Worm (Caenorhabditis elegans) whole organism, mixed stage, embryonic: ENCODE data around the gene srw-67.

Experiments
- M03D4.4 ChIP-seq: sonication (generic microtip); optimal IDR thresholded peaks from 2 replicates; lab custom pipeline; 2017; ENCODE audit warnings: mild to moderate bottlenecking, missing genetic modification characterization, missing compliant biosample characterization
- bed-3 ChIP-seq: fragments of 200-800 bp; sonication (Bioruptor generic); optimal IDR thresholded peaks from 3 replicates; lab custom pipeline; 2018; ENCODE audit warnings: mild to moderate bottlenecking, missing genetic modification characterization, moderate library complexity, missing compliant biosample characterization
- blmp-1 ChIP-seq: fragments of 150-350 bp; optimal IDR thresholded peaks from 2 replicates; lab custom pipeline; 2014; ENCODE audit warnings: missing biosample characterization, missing genetic modification characterization
- ceh-39 ChIP-seq: fragments of 150-350 bp; optimal IDR thresholded peaks from 2 replicates; lab custom pipeline; 2014; ENCODE audit warnings: missing biosample characterization, missing genetic modification characterization
- ceh-43 ChIP-seq: fragments of 200-800 bp; sonication (Bioruptor generic); optimal IDR thresholded peaks from 2 replicates; lab custom pipeline; 2018; ENCODE audit warnings: mild to moderate bottlenecking, missing genetic modification characterization, moderate library complexity, missing compliant biosample characterization
- ceh-83 ChIP-seq: fragments of 200-800 bp; sonication (Bioruptor generic); optimal IDR thresholded peaks from 2 replicates; lab custom pipeline; 2018; ENCODE audit warnings: mild to moderate bottlenecking, missing genetic modification characterization, missing compliant biosample characterization
- ces-1 ChIP-seq: fragments of 150-350 bp; optimal IDR thresholded peaks from 2 replicates; lab custom pipeline; 2014; ENCODE audit warnings: missing biosample characterization, missing genetic modification reagents, missing genetic modification characterization
- drap-1 ChIP-seq: fragments of 200-800 bp; sonication (Bioruptor generic); optimal IDR thresholded peaks from 3 replicates; lab custom pipeline; 2018; ENCODE audit warnings: mild to moderate bottlenecking, missing genetic modification characterization, missing compliant biosample characterization
- elt-1 ChIP-seq: sonication (generic microtip); optimal IDR thresholded peaks from 2 replicates; lab custom pipeline; 2017; ENCODE audit warnings: missing genetic modification characterization, mild to moderate bottlenecking, missing compliant biosample characterization, antibody characterized with exemption, moderate library complexity, borderline replicate concordance; ENCODE audit not compliant: insufficient read depth
- elt-3 ChIP-seq: fragments of 150-350 bp; optimal IDR thresholded peaks from 2 replicates; lab custom pipeline; 2014; ENCODE audit warnings: missing biosample characterization, missing genetic modification characterization
- flh-1 ChIP-seq: fragments of 200-800 bp; sonication (Bioruptor generic); optimal IDR thresholded peaks from 2 replicates; lab custom pipeline; 2018; ENCODE audit warnings: mild to moderate bottlenecking, missing genetic modification characterization, moderate library complexity, missing compliant biosample characterization
- ham-2 ChIP-seq: fragments of 200-800 bp; sonication (Bioruptor generic); optimal IDR thresholded peaks from 2 replicates; lab custom pipeline; 2018; ENCODE audit warnings: mild to moderate bottlenecking, missing genetic modification characterization, missing compliant biosample characterization
- hlh-1 ChIP-seq: fragments of 150-350 bp; optimal IDR thresholded peaks from 2 replicates; lab custom pipeline; 2014; ENCODE audit warnings: missing biosample characterization, missing genetic modification reagents, missing genetic modification characterization
- lin-13 ChIP-seq: fragments of 150-350 bp; optimal IDR thresholded peaks from 2 replicates; lab custom pipeline; 2014; ENCODE audit warnings: missing biosample characterization, missing genetic modification characterization
- lsy-2 ChIP-seq: fragments of 150-350 bp; optimal IDR thresholded peaks from 2 replicates; lab custom pipeline; 2014; ENCODE audit warnings: missing biosample characterization, missing genetic modification characterization
- mab-5 ChIP-seq: fragments of 150-350 bp; optimal IDR thresholded peaks from 2 replicates; lab custom pipeline; 2014; ENCODE audit warnings: missing biosample characterization, missing genetic modification characterization
- mep-1 ChIP-seq: fragments of 150-350 bp; optimal IDR thresholded peaks from 2 replicates; lab custom pipeline; 2017; ENCODE audit warnings: missing biosample characterization, missing genetic modification reagents, missing genetic modification characterization, inconsistent platforms
- mls-2 ChIP-seq: sonication (generic microtip); optimal IDR thresholded peaks from 2 replicates; lab custom pipeline; 2016; ENCODE audit warnings: mild to moderate bottlenecking, missing genetic modification characterization, moderate library complexity, missing compliant biosample characterization
- nhr-12 ChIP-seq: fragments of 150-350 bp; optimal IDR thresholded peaks from 2 replicates; lab custom pipeline; 2014; ENCODE audit warnings: missing biosample characterization, missing genetic modification characterization
- nhr-2 ChIP-seq: fragments of 150-350 bp; optimal IDR thresholded peaks from 2 replicates; lab custom pipeline; 2014; ENCODE audit warnings: missing biosample characterization, missing genetic modification characterization
- nhr-237 ChIP-seq: fragments of 150-350 bp; optimal IDR thresholded peaks from 2 replicates; lab custom pipeline; 2014; ENCODE audit warnings: missing biosample characterization, missing genetic modification characterization
- nhr-76 ChIP-seq: sonication (generic microtip); optimal IDR thresholded peaks from 2 replicates; lab custom pipeline; 2017; ENCODE audit warnings: missing biosample characterization, missing genetic modification characterization
- pha-4 ChIP-seq: fragments of 150-350 bp; optimal IDR thresholded peaks from 2 replicates; lab custom pipeline; 2018; ENCODE audit warnings: missing biosample characterization, missing genetic modification reagents, missing genetic modification characterization
- sem-2 ChIP-seq: fragments of 200-800 bp; sonication (Bioruptor generic); optimal IDR thresholded peaks from 2 replicates; lab custom pipeline; 2018; ENCODE audit warnings: mild to moderate bottlenecking, missing genetic modification characterization, missing compliant biosample characterization
- snpc-4 ChIP-seq: fragments of 150-350 bp; optimal IDR thresholded peaks from 2 replicates; lab custom pipeline; 2014; ENCODE audit warnings: missing biosample characterization, missing genetic modification characterization
- tbx-8 ChIP-seq: fragments of 200-800 bp; sonication (Bioruptor generic); optimal IDR thresholded peaks from 2 replicates; lab custom pipeline; 2018; ENCODE audit warnings: mild to moderate bottlenecking, missing genetic modification characterization, moderate library complexity, missing compliant biosample characterization
- unc-120 ChIP-seq: sonication (generic microtip); optimal IDR thresholded peaks from 2 replicates; lab custom pipeline; 2017; ENCODE audit warnings: missing genetic modification characterization, missing compliant biosample characterization; ENCODE audit not compliant: poor library complexity, severe bottlenecking
- unc-39 ChIP-seq: fragments of 150-350 bp; optimal IDR thresholded peaks from 2 replicates; lab custom pipeline; 2014; ENCODE audit warnings: missing biosample characterization, missing genetic modification characterization
- unc-62 ChIP-seq: fragments of 150-350 bp; optimal IDR thresholded peaks from 2 replicates; lab custom pipeline; 2014; ENCODE audit warnings: missing biosample characterization, missing genetic modification reagents, missing genetic modification characterization
- zip-8 ChIP-seq: fragments of 150-350 bp; optimal IDR thresholded peaks from 2 replicates; lab custom pipeline; 2014; ENCODE audit warnings: missing biosample characterization, missing genetic modification characterization
- ztf-11 ChIP-seq: fragments of 150-350 bp; optimal IDR thresholded peaks from 2 replicates; lab custom pipeline; 2014; ENCODE audit warnings: missing biosample characterization, missing genetic modification characterization

Gene srw-67

DNA sequence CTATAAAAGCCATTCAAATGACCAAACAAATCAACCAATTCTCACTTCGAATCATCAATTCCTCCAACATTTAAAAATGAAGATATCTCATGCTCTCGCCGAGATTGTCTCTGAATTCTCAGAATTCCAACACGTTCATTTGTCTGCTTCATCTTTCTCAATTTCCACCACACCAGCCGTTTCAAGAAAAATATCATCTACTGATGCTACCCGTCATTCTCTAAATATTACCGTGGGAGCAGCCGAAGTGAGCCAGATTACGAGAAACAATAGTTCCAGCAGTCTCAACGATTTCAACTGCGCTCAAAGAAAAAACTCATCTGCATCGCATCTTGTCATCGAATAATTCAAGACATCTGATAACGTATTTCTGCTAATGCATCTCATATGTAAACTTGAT, 2.6 kb upstream of the srw-67 start, which contains the start of gene F18E3.12:
Gene F18E3.12 (plus strand): TSS at position 77 of the 400 bp plus-strand sequence.
- TF ChIP-seq sem-2 (GFP tag; lab: Kevin White, UChicago) (no peak), unc-120 (tag; lab: Kevin White, UChicago) (no peak), elt-1 (tag; lab: Kevin White, UChicago) (no peak), bed-3 (GFP tag; lab: Kevin White, UChicago) (no peak)

- TF ChIP-seq unc-62 (GFP tag; lab: Kevin White, UChicago) (peak; percentile 69), nhr-237 (tag; lab: Kevin White, UChicago) (no peak), tbx-8 (no peak), elt-3 (tag; lab: Kevin White, UChicago) (peak; percentile 22), hlh-1 (no peak), ceh-43 (GFP tag; lab: Kevin White, UChicago) (no peak), unc-39 (tag; lab: Kevin White, UChicago) (no peak), lsy-2 (tag; lab: Kevin White, UChicago) (no peak), pha-4 (tag; lab: Kevin White, UChicago) (no peak), mab-5 (tag; lab: Kevin White, UChicago) (no peak), drap-1 (GFP tag; lab: Kevin White, UChicago) (no peak), ceh-83 (no peak)
Measured at ce11 chrV:7415780-7416428, 1.6 kb upstream of the srw-67 start, which contains the start of gene F18E3.13. Gene F18E3.13 (plus strand): TSS chrV:7416164.

ce11 chrV:7416569-7416968, 891 bp upstream of the srw-67 start:
- no peak for TF ChIP-seq blmp-1 (tag; lab: Kevin White, UChicago)
- TF ChIP-seq M03D4.4 (tag; lab: Kevin White, UChicago): no peak
- no peak for TF ChIP-seq nhr-76
- TF ChIP-seq elt-3 (tag; lab: Kevin White, UChicago): no peak

DNA sequence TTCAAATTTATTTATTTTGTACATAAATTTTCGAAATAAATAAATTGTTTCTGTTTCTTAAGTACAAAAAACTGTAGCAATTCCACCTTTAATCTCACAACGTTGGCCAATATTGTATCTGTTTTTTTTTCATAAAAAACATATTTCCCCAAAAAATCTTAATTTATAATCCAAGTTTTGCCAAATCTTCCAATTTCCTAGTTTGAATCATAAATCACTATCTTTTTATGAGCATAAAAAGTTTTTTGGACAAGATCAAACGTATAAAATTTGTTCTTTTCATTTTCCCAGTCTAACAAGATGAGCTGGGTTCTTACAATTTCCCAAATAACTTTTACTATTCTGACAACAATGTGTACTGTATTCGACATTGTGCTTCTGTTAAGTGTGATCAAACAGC, 2.7 kb downstream of the srw-67 start, which contains the start of gene srxa-4:
Gene srxa-4 (plus strand): TSS at position 301 of the 400 bp plus-strand sequence.
- TF ChIP-seq hlh-1: no peak
- no peak for TF ChIP-seq zip-8 (tag; lab: Kevin White, UChicago)
- TF ChIP-seq drap-1 (GFP tag; lab: Kevin White, UChicago): no peak
- TF ChIP-seq flh-1 (GFP tag; lab: Kevin White, UChicago): no peak
- no peak for TF ChIP-seq nhr-12 (tag; lab: Kevin White, UChicago)
- TF ChIP-seq mab-5 (tag; lab: Kevin White, UChicago): no peak
- no peak for TF ChIP-seq lsy-2 (tag; lab: Kevin White, UChicago)
- TF ChIP-seq nhr-2 (tag; lab: Kevin White, UChicago): no peak
- TF ChIP-seq ham-2 (GFP tag; lab: Kevin White, UChicago): no peak

DNA sequence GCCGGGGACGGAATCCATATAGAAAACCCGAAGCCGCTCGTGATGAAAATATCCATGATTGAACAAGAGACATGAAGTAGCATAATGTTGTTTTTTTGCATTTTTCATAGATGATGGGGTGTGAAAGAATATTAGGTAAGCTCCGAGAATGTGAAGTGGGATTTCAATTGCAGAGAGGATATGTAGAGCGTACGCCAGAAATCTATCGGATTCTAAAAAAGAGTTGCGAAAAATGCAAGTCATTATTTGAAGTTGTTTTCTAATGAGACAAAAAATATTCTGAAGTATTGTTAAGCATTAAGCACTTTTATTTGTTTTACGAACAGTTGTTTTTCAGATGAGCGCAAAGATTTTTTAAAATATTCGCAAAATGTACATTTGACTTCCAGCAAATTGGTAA, 6.9 kb downstream of the srw-67 start, which contains the start of gene F18E3.10:
Gene F18E3.10 (minus strand): TSS at position 101 of the 400 bp plus-strand sequence.
- TF ChIP-seq mep-1 (tag; lab: Kevin White, UChicago): no peak
- no peak for TF ChIP-seq lin-13 (tag; lab: Kevin White, UChicago)
- no peak for TF ChIP-seq ceh-39 (tag; lab: Kevin White, UChicago)
- TF ChIP-seq unc-62 (GFP tag; lab: Kevin White, UChicago): no peak
- TF ChIP-seq zip-8 (tag; lab: Kevin White, UChicago): no peak
- no peak for TF ChIP-seq snpc-4 (tag; lab: Kevin White, UChicago)

DNA sequence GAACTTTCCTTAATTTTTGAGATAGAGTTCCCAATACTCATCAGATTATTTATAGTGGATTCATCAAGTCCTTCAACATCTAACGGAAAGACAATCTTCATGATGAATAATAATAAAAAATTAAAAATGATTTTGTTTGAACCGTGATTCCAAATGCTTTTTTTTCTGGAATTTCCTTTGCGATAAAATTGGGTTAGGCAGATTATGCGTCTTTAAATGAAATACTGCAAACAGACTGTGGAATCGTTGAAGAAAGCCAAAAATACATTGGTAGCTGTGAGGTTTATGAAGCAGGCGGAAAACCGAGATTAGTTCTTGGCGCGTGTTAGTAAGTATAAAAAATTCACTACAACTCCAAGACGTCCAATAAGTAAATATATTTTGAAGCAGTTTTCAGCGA, 9.1 kb downstream of the srw-67 start, which contains the start of gene srw-68:
Gene srw-68 (minus strand): TSS at position 101 of the 400 bp plus-strand sequence.
- TF ChIP-seq sem-2 (GFP tag; lab: Kevin White, UChicago): no peak
- TF ChIP-seq elt-1 (tag; lab: Kevin White, UChicago): no peak
- TF ChIP-seq unc-39 (tag; lab: Kevin White, UChicago): no peak
- no peak for TF ChIP-seq ceh-83
- no peak for TF ChIP-seq elt-3 (tag; lab: Kevin White, UChicago)
- no peak for TF ChIP-seq bed-3 (GFP tag; lab: Kevin White, UChicago)
- TF ChIP-seq unc-62 (GFP tag; lab: Kevin White, UChicago): no peak
- no peak for TF ChIP-seq ces-1 (GFP tag; lab: Kevin White, UChicago)
- TF ChIP-seq ztf-11 (tag; lab: Kevin White, UChicago): no peak
- TF ChIP-seq nhr-76: no peak
- TF ChIP-seq lsy-2 (tag; lab: Kevin White, UChicago): no peak
- TF ChIP-seq snpc-4 (tag; lab: Kevin White, UChicago): no peak
- TF ChIP-seq mls-2: no peak
- no peak for TF ChIP-seq unc-120 (tag; lab: Kevin White, UChicago)
- TF ChIP-seq lin-13 (tag; lab: Kevin White, UChicago): no peak
